Fruit fly (Drosophila melanogaster): ENCODE results near the gene dpr19.

The dpr19 gene

DNA sequence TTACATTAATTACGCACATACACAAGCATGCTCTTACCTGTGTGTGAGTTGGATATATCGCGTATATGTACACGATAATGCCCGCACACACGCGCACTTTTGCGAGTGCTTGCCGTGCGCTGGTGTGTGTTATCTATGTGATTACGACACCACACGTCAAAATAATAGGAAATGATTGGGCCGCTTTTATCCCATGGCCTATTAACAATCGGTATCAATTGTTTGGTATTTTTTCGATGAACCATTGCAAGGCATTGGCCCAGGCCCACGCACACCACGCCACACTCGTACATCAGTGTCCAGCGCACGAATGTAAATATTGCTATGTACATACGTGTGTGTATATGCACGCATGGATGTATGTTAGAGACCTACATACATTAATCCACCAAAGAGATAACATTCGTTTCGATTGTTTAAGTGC, 41.1 kb upstream of the dpr19 start (continued):
- no peak for TF ChIP-seq dimm (GFP tag; IDR thresholded peaks at IDR 0.05)
- TF ChIP-seq CG1603 (tag; optimal IDR thresholded peaks at IDR 0.05), result peak; percentile 81
- peak; percentile 74 for TF ChIP-seq Bgb (GFP tag; IDR thresholded peaks at IDR 0.05; ENCODE audit: partially characterized antibody)
- TF ChIP-seq CG17802 (tag; optimal IDR thresholded peaks at IDR 0.05), result no peak
- TF ChIP-seq row (GFP tag; IDR thresholded peaks at IDR 0.05), result peak; percentile 70; the same call in 2 of the 3 replicates
- TF ChIP-seq Bteb2 (GFP tag; optimal IDR thresholded peaks at IDR 0.05), result peak; percentile 36
- peak; percentile 14 for TF ChIP-seq CG10654 (GFP tag; optimal IDR thresholded peaks at IDR 0.05)
- peak; percentile 74 for TF ChIP-seq pros (GFP tag; optimal IDR thresholded peaks at IDR 0.05)
- TF ChIP-seq fd102C (GFP tag; optimal IDR thresholded peaks at IDR 0.05), result peak; percentile 17
- peak; percentile 67 for TF ChIP-seq Side (GFP tag; optimal IDR thresholded peaks at IDR 0.05)
- TF ChIP-seq chm (GFP tag; IDR thresholded peaks at IDR 0.05), result no peak; the same call in 1 of the 2 replicates
- TF ChIP-seq Dek (tag; optimal IDR thresholded peaks at IDR 0.05), result peak; percentile 60
- no peak for TF ChIP-seq CG31224 (GFP tag; IDR thresholded peaks at IDR 0.05)
- no peak for TF ChIP-seq Ets65A (GFP tag)
- no peak for TF ChIP-seq CG4730 (GFP tag; IDR thresholded peaks at IDR 0.05)
- peak; percentile 48 for TF ChIP-seq CG8388 (GFP tag; optimal IDR thresholded peaks at IDR 0.05)
- no peak for TF ChIP-seq CG16815 (GFP tag; optimal IDR thresholded peaks at IDR 0.05)
- TF ChIP-seq bcd (GFP tag; optimal IDR thresholded peaks at IDR 0.05), result no peak
- peak; percentile 26 for TF ChIP-seq CTCF (GFP tag; optimal IDR thresholded peaks at IDR 0.05)
- no peak for TF ChIP-seq CG1832 (GFP tag; optimal IDR thresholded peaks at IDR 0.05)
- no peak for TF ChIP-seq Blimp-1 (GFP tag; optimal IDR thresholded peaks at IDR 0.05)
- no peak for TF ChIP-seq Bdp1 (GFP tag; optimal IDR thresholded peaks at IDR 0.05)
- TF ChIP-seq CG11504 (tag; optimal IDR thresholded peaks at IDR 0.05), result no peak
- peak; percentile 41 for TF ChIP-seq maf-S (GFP tag; optimal IDR thresholded peaks at IDR 0.05)
- TF ChIP-seq CG5953 (GFP tag; IDR thresholded peaks at IDR 0.05), result 0 out of 2 replicates have a peak, but pooled peaks have one; percentile 19
- TF ChIP-seq zfh2 (GFP tag; optimal IDR thresholded peaks at IDR 0.05), result peak; percentile 47
- TF ChIP-seq ken (GFP tag; IDR thresholded peaks at IDR 0.05), result no peak
- no peak for TF ChIP-seq cas (GFP tag; IDR thresholded peaks at IDR 0.05)
- no peak for TF ChIP-seq H2.0 (GFP tag; IDR thresholded peaks at IDR 0.05)
- peak; percentile 35 for TF ChIP-seq nmo (GFP tag; optimal IDR thresholded peaks at IDR 0.05)
- no peak for TF ChIP-seq Aef1 (GFP tag; IDR thresholded peaks at IDR 0.05)
- TF ChIP-seq stc (GFP tag; IDR thresholded peaks at IDR 0.05), result peak; percentile 71
- TF ChIP-seq CG7556 (GFP tag; optimal IDR thresholded peaks at IDR 0.05), result peak; percentile 47
- TF ChIP-seq CG18262 (tag; optimal IDR thresholded peaks at IDR 0.05), result peak; percentile 41
- TF ChIP-seq jigr1 (GFP tag; IDR thresholded peaks at IDR 0.05), result no peak
- peak; percentile 74 for TF ChIP-seq CG1233 (GFP tag; optimal IDR thresholded peaks at IDR 0.05)
- peak; percentile 77 for TF ChIP-seq caup (GFP tag; optimal IDR thresholded peaks at IDR 0.05; ENCODE audit: severe bottlenecking)
- no peak for TF ChIP-seq Ssrp (tag; optimal IDR thresholded peaks at IDR 0.05)
- peak; percentile 21 for TF ChIP-seq fu2 (GFP tag; optimal IDR thresholded peaks at IDR 0.05)
- TF ChIP-seq CG5245 (GFP tag; optimal IDR thresholded peaks at IDR 0.05), result no peak
- TF ChIP-seq Oaz (GFP tag; IDR thresholded peaks at IDR 0.05), result no peak
- TF ChIP-seq CG12744 (GFP tag; optimal IDR thresholded peaks at IDR 0.05), result no peak
- TF ChIP-seq CG42726 (GFP tag; IDR thresholded peaks at IDR 0.05; ENCODE audit: partially characterized antibody), result peak; percentile 28; the same call in 1 of the 2 replicates
- peak; percentile 18 for TF ChIP-seq pho (GFP tag; optimal IDR thresholded peaks at IDR 0.05)
- peak; percentile 61 for TF ChIP-seq CG33213 (GFP tag; optimal IDR thresholded peaks at IDR 0.05)
- peak; percentile 56 for TF ChIP-seq CG2712 (tag; optimal IDR thresholded peaks at IDR 0.05)
- TF ChIP-seq ato (GFP tag; IDR thresholded peaks at IDR 0.05; ENCODE audit: partially characterized antibody), result peak; percentile 13; the same call in 1 of the 2 replicates
- peak; percentile 38 for TF ChIP-seq tin (GFP tag; optimal IDR thresholded peaks at IDR 0.05)
- TF ChIP-seq MESR4 (GFP tag; optimal IDR thresholded peaks at IDR 0.05), result peak; percentile 70
- no peak for TF ChIP-seq CG43689 (GFP tag; IDR thresholded peaks at IDR 0.05)
- peak; percentile 82 for TF ChIP-seq CG8924 (tag; optimal IDR thresholded peaks at IDR 0.05)
- peak; percentile 69 for TF ChIP-seq CG2120 (GFP tag; optimal IDR thresholded peaks at IDR 0.05)
